Worm (Caenorhabditis elegans) whole organism, midembryonic: ENCODE data around the gene F26D10.13.

Experiments
- cog-1 ChIP-seq: sonication (generic microtip); optimal IDR thresholded peaks from 2 replicates; lab custom pipeline; 2016; ENCODE audit warnings: missing genetic modification characterization, missing compliant biosample characterization
- flt-1 ChIP-seq: fragments of 200-800 bp; sonication (Bioruptor generic); IDR thresholded peaks from 2 replicates; pipeline ENCODE4 v1.3.6; 2022; ENCODE audit warnings: missing genetic modification characterization, missing compliant biosample characterization
- klf-2 ChIP-seq: fragments of 200-800 bp; sonication (Bioruptor generic); conservative IDR thresholded peaks from 2 replicates; pipeline ENCODE4 v1.3.6; 2022; ENCODE audit warnings: missing genetic modification reagents, missing genetic modification characterization, missing compliant biosample characterization
- ztf-23 ChIP-seq: fragments of 200-800 bp; sonication (Bioruptor generic); IDR thresholded peaks from 2 replicates; pipeline ENCODE4 v1.3.6; 2022; ENCODE audit warnings: missing genetic modification reagents, missing genetic modification characterization, missing compliant biosample characterization

ce11 chrIV:17249691-17250181, 14.9 kb downstream of the F26D10.13 start, which contains the start of gene eelo-2:
- TF ChIP-seq klf-2 (no peak), ztf-23 (peak; percentile 84), flt-1 (GFP tag; lab: Robert Waterston, UW) (peak; percentile 86), cog-1 (tag; lab: Kevin White, UChicago) (peak; percentile 81)
